Fruit fly (Drosophila melanogaster): ENCODE results near the gene CG6441.
A peak's percentile ranks its signal among the peaks of the same experiment; 100 is the strongest.

CG6441 gene

DNA sequence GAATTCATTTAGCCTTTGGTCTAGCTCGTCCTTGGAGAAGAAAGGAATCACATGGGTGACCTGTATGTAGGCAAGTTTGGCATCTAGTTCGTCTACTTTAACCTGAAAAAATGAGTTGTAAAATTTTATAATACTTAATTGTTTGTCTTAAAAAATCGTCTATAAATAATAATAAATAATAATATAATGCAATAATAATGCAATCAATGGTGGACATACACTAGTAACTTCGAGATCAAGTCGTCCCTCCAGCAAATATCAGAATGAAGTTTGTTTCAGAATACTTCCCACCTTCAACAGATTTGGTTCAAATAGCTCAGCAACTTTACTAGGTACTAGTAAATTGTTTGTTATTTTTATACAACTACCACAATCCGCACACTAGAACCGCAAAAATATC lies at the start of gene CG6441:
Gene CG6441, plus strand, starts transcription at position 301 of the 400 bp plus-strand sequence.
- TF ChIP-seq CG4318 (GFP tag; optimal IDR thresholded peaks at IDR 0.05), result no peak
- TF ChIP-seq CG10669 (GFP tag; optimal IDR thresholded peaks at IDR 0.05), result no peak
- TF ChIP-seq CG9139 (GFP tag; optimal IDR thresholded peaks at IDR 0.05), result no peak
- TF ChIP-seq CG7368 (GFP tag; optimal IDR thresholded peaks at IDR 0.05), result no peak
- TF ChIP-seq CG6792 (GFP tag; optimal IDR thresholded peaks at IDR 0.05), result no peak
- TF ChIP-seq CG6808 (GFP tag; optimal IDR thresholded peaks at IDR 0.05), result no peak
- TF ChIP-seq Eip93F (GFP tag; optimal IDR thresholded peaks at IDR 0.05), result no peak
- no peak for TF ChIP-seq Hr4 (GFP tag; optimal IDR thresholded peaks at IDR 0.05)
- no peak for TF ChIP-seq Hr39 (GFP tag; optimal IDR thresholded peaks at IDR 0.05)
- TF ChIP-seq Lpt (GFP tag; optimal IDR thresholded peaks at IDR 0.05), result no peak
- no peak for TF ChIP-seq CG3919 (GFP tag; optimal IDR thresholded peaks at IDR 0.05)
- TF ChIP-seq pdm3 (GFP tag; optimal IDR thresholded peaks at IDR 0.05), result no peak

DNA sequence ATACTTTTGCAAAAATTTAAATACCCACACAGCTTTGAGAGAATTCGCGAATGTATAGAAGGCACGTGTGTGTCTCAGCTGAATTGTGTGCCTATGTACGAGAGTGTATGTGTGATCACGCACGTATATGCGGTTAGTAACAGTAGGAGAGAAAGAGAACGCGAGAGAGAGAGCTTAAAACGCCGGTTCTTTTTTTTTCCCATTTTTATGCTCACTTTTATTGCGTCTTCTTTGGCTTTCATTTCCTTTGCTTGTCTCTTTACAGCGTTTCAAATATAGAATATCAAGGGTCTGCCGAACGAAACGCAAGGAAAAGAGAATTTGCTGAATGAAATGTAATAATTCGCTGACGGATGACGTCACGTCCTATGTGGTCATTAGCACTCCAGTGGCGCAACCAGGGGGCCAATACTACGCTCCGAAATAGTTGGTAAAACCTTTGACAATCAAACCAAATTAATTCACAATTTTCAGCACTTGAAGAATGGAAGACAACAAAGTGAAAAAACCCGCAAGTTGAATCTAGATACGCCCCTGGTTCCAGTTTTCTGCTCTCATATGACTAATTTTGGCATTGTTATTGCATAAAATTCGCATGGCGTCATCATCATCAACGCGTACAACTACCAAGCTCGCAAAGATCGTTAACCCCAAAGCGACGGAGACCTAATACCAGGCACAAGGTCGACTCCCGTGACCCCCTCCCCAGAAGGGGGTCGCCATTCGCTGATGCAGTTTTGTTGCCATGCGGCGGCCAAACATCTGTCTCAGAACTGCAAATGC lies 49.4 kb upstream of the CG6441 start:
- TF ChIP-seq Eip93F (GFP tag; optimal IDR thresholded peaks at IDR 0.05), result peak; percentile 8
- TF ChIP-seq CG11762 (GFP tag; optimal IDR thresholded peaks at IDR 0.05; ENCODE audit: insufficient read depth), result peak; percentile 29
- TF ChIP-seq Hr39 (GFP tag; optimal IDR thresholded peaks at IDR 0.05), result peak; percentile 94
- peak; percentile 76 for TF ChIP-seq CG11902 (GFP tag; optimal IDR thresholded peaks at IDR 0.05)
- TF ChIP-seq CG32006 (GFP tag; optimal IDR thresholded peaks at IDR 0.05), result peak; percentile 66
- peak; percentile 66 for TF ChIP-seq CG10669 (GFP tag; optimal IDR thresholded peaks at IDR 0.05)
- peak; percentile 79 for TF ChIP-seq OdsH (GFP tag; optimal IDR thresholded peaks at IDR 0.05)
- peak; percentile 94 for TF ChIP-seq esn (GFP tag; optimal IDR thresholded peaks at IDR 0.05)
- TF ChIP-seq CG10631 (GFP tag; optimal IDR thresholded peaks at IDR 0.05), result peak; percentile 69
- peak; percentile 92 for TF ChIP-seq Eip78C (GFP tag)
- peak; percentile 56 for TF ChIP-seq CG3032 (tag; optimal IDR thresholded peaks at IDR 0.05)
- peak; percentile 70; the same call in 1 of the 2 replicates for TF ChIP-seq CG11294 (GFP tag; IDR thresholded peaks at IDR 0.05)
- no peak for TF ChIP-seq fkh (GFP tag; optimal IDR thresholded peaks at IDR 0.05)
- TF ChIP-seq CG1621 (tag; optimal IDR thresholded peaks at IDR 0.05), result peak; percentile 46
- TF ChIP-seq Ets96B (tag; optimal IDR thresholded peaks at IDR 0.05), result peak; percentile 56
- peak; percentile 37 for TF ChIP-seq dac (GFP tag; optimal IDR thresholded peaks at IDR 0.05)
- peak; percentile 33 for TF ChIP-seq CG16779 (tag; optimal IDR thresholded peaks at IDR 0.05)
- peak; percentile 83 for TF ChIP-seq acj6 (GFP tag; optimal IDR thresholded peaks at IDR 0.05)
- TF ChIP-seq pdm3 (GFP tag; optimal IDR thresholded peaks at IDR 0.05), result peak; percentile 84
- TF ChIP-seq CG6276 (GFP tag; optimal IDR thresholded peaks at IDR 0.05), result peak; percentile 54
- TF ChIP-seq eg (GFP tag; IDR thresholded peaks at IDR 0.05), result peak; percentile 93
- peak; percentile 85 for TF ChIP-seq CG3919 (GFP tag; optimal IDR thresholded peaks at IDR 0.05)
- peak; percentile 91 for TF ChIP-seq Met (GFP tag; optimal IDR thresholded peaks at IDR 0.05)
- TF ChIP-seq Blimp-1 (GFP tag; optimal IDR thresholded peaks at IDR 0.05), result peak; percentile 45
- TF ChIP-seq Ets21C (GFP tag; optimal IDR thresholded peaks at IDR 0.05), result peak; percentile 87
- no peak for TF ChIP-seq CG6854 (GFP tag; optimal IDR thresholded peaks at IDR 0.05)
- peak; percentile 44 for TF ChIP-seq fd59A (GFP tag; optimal IDR thresholded peaks at IDR 0.05)
- TF ChIP-seq topi (GFP tag; optimal IDR thresholded peaks at IDR 0.05), result peak; percentile 92
- TF ChIP-seq Eip75B (GFP tag; optimal IDR thresholded peaks at IDR 0.05), result peak; percentile 71
- peak; percentile 68 for TF ChIP-seq Hr4 (GFP tag; optimal IDR thresholded peaks at IDR 0.05)
- TF ChIP-seq fd85E (GFP tag; optimal IDR thresholded peaks at IDR 0.05), result no peak
- peak; percentile 86 for TF ChIP-seq CG7368 (GFP tag; optimal IDR thresholded peaks at IDR 0.05)
- peak; percentile 87 for TF ChIP-seq Smox (GFP tag; optimal IDR thresholded peaks at IDR 0.05)
- peak; percentile 62 for TF ChIP-seq CG8632 (GFP tag; optimal IDR thresholded peaks at IDR 0.05)
- TF ChIP-seq CG4318 (GFP tag; optimal IDR thresholded peaks at IDR 0.05), result peak; percentile 13
- TF ChIP-seq CG15336 (GFP tag; IDR thresholded peaks at IDR 0.05), result peak; percentile 78
- peak; percentile 93 for TF ChIP-seq CG31627 (GFP tag; optimal IDR thresholded peaks at IDR 0.05)
- peak; percentile 24 to 31 for TF ChIP-seq salr (GFP tag; optimal IDR thresholded peaks at IDR 0.05)
- TF ChIP-seq CG6792 (GFP tag; optimal IDR thresholded peaks at IDR 0.05), result peak; percentile 81
- peak; percentile 77 for TF ChIP-seq net (GFP tag; optimal IDR thresholded peaks at IDR 0.05)
- peak; percentile 89 for TF ChIP-seq Sox14 (GFP tag; optimal IDR thresholded peaks at IDR 0.05)
- TF ChIP-seq Gug (GFP tag; IDR thresholded peaks at IDR 0.05), result peak; percentile 73
- peak; percentile 70 for TF ChIP-seq CG8319 (GFP tag; optimal IDR thresholded peaks at IDR 0.05)
- peak; percentile 90 for TF ChIP-seq Sox102F (GFP tag; optimal IDR thresholded peaks at IDR 0.05)
